Worm (Caenorhabditis elegans) whole organism, L2 larva: ENCODE measurements around the gene Y7A5A.6.

Source experiments
- C34F6.9 ChIP-seq: fragments of 150-350 bp; optimal IDR thresholded peaks from 2 replicates; lab custom pipeline; 2014; ENCODE audit warnings: missing biosample characterization, missing genetic modification characterization
- F13H6.1 ChIP-seq: sonication (generic microtip); optimal IDR thresholded peaks from 2 replicates; lab custom pipeline; 2016; ENCODE audit warnings: missing genetic modification characterization, missing compliant biosample characterization
- R02D3.7 ChIP-seq: fragments of 150-350 bp; optimal IDR thresholded peaks from 2 replicates; lab custom pipeline; 2014; ENCODE audit warnings: missing biosample characterization, missing genetic modification characterization
- Y55F3AM.14 ChIP-seq: fragments of 200-800 bp; sonication (Bioruptor generic); optimal IDR thresholded peaks from 2 replicates; lab custom pipeline; 2018; ENCODE audit warnings: mild to moderate bottlenecking, missing genetic modification characterization, missing compliant biosample characterization
- ZK546.5 ChIP-seq: sonication (generic microtip); optimal IDR thresholded peaks from 2 replicates; lab custom pipeline; 2017; ENCODE audit warnings: missing biosample characterization, missing genetic modification characterization
- alr-1 ChIP-seq: fragments of 150-350 bp; optimal IDR thresholded peaks from 2 replicates; lab custom pipeline; 2014; ENCODE audit warnings: missing biosample characterization, missing genetic modification characterization
- aly-2 ChIP-seq: fragments of 150-350 bp; optimal IDR thresholded peaks from 2 replicates; lab custom pipeline; 2014; ENCODE audit warnings: missing biosample characterization, missing genetic modification characterization
- ama-1 ChIP-seq: fragments of 150-350 bp; optimal IDR thresholded peaks from 2 replicates; lab custom pipeline; 2018; ENCODE audit warnings: inconsistent platforms
- blmp-1 ChIP-seq: sonication (generic microtip); optimal IDR thresholded peaks from 2 replicates; lab custom pipeline; 2017; ENCODE audit warnings: missing genetic modification characterization, mild to moderate bottlenecking, missing compliant biosample characterization, antibody characterized with exemption, moderate library complexity; ENCODE audit not compliant: insufficient read depth
- ceh-16 ChIP-seq: fragments of 150-350 bp; optimal IDR thresholded peaks from 2 replicates; lab custom pipeline; 2014; ENCODE audit warnings: missing biosample characterization, missing genetic modification characterization
- ceh-82 ChIP-seq: fragments of 150-350 bp; optimal IDR thresholded peaks from 2 replicates; lab custom pipeline; 2014; ENCODE audit warnings: missing biosample characterization, missing genetic modification characterization
- crh-2 ChIP-seq: sonication (generic microtip); optimal IDR thresholded peaks from 2 replicates; lab custom pipeline; 2017; ENCODE audit warnings: missing biosample characterization, missing genetic modification characterization
- dmd-4 ChIP-seq: sonication (generic microtip); optimal IDR thresholded peaks from 2 replicates; lab custom pipeline; 2017; ENCODE audit warnings: missing biosample characterization, missing genetic modification characterization
- egl-27 ChIP-seq: sonication (generic microtip); optimal IDR thresholded peaks from 3 replicates; lab custom pipeline; 2017; ENCODE audit warnings: missing biosample characterization, missing genetic modification reagents, missing genetic modification characterization
- elt-1 ChIP-seq: fragments of 150-350 bp; optimal IDR thresholded peaks from 2 replicates; lab custom pipeline; 2014; ENCODE audit warnings: missing biosample characterization, missing genetic modification characterization
- elt-3 ChIP-seq: sonication (generic microtip); optimal IDR thresholded peaks from 2 replicates; lab custom pipeline; 2017; ENCODE audit warnings: missing biosample characterization, missing genetic modification characterization
- fos-1 ChIP-seq: fragments of 150-350 bp; optimal IDR thresholded peaks from 2 replicates; lab custom pipeline; 2014; ENCODE audit warnings: missing biosample characterization, missing genetic modification characterization
- gmeb-1 ChIP-seq: fragments of 150-350 bp; optimal IDR thresholded peaks from 2 replicates; lab custom pipeline; 2014; ENCODE audit warnings: missing biosample characterization, missing genetic modification characterization
- lin-11 ChIP-seq: fragments of 150-350 bp; sonication (generic microtip); optimal IDR thresholded peaks from 2 replicates; lab custom pipeline; 2014; ENCODE audit warnings: missing biosample characterization, missing genetic modification characterization, inconsistent platforms, mixed read lengths
- lin-13 ChIP-seq: fragments of 150-350 bp; optimal IDR thresholded peaks from 2 replicates; lab custom pipeline; 2014; ENCODE audit warnings: missing biosample characterization, missing genetic modification reagents, missing genetic modification characterization
- lin-39 ChIP-seq: fragments of 150-350 bp; optimal IDR thresholded peaks from 2 replicates; lab custom pipeline; 2014; ENCODE audit warnings: missing biosample characterization, missing genetic modification reagents, missing genetic modification characterization
- lsy-2 ChIP-seq, 2 experiments: fragments of 150-350 bp in 1 of 2; sonication (generic microtip) in 1 of 2; optimal IDR thresholded peaks; 2 replicates each; lab custom pipeline; 2014 to 2017; ENCODE audit warnings: missing biosample characterization in 2 of 2, missing genetic modification characterization in 2 of 2
- mab-5 ChIP-seq: fragments of 150-350 bp; optimal IDR thresholded peaks from 2 replicates; lab custom pipeline; 2014; ENCODE audit warnings: missing biosample characterization, missing genetic modification characterization
- mbf-1 ChIP-seq: sonication (generic microtip); optimal IDR thresholded peaks from 2 replicates; lab custom pipeline; 2017; ENCODE audit warnings: missing biosample characterization, missing genetic modification characterization
- mdl-1 ChIP-seq, 2 experiments: fragments of 150-350 bp in 1 of 2; sonication (generic microtip) in 1 of 2; optimal IDR thresholded peaks; 2 replicates each; lab custom pipeline; 2017; ENCODE audit warnings: missing biosample characterization in 2 of 2, missing genetic modification characterization in 2 of 2
- nhr-10 ChIP-seq: sonication (generic microtip); optimal IDR thresholded peaks from 2 replicates; lab custom pipeline; 2017; ENCODE audit warnings: missing biosample characterization, missing genetic modification characterization
- nhr-11 ChIP-seq: fragments of 150-350 bp; optimal IDR thresholded peaks from 2 replicates; lab custom pipeline; 2014; ENCODE audit warnings: missing biosample characterization, missing genetic modification characterization
- nhr-12 ChIP-seq: fragments of 150-350 bp; optimal IDR thresholded peaks from 2 replicates; lab custom pipeline; 2014; ENCODE audit warnings: missing biosample characterization, missing genetic modification characterization
- nhr-129 ChIP-seq: fragments of 150-350 bp; optimal IDR thresholded peaks from 2 replicates; lab custom pipeline; 2014; ENCODE audit warnings: missing biosample characterization, missing genetic modification characterization
- nhr-21 ChIP-seq: fragments of 150-350 bp; optimal IDR thresholded peaks from 2 replicates; lab custom pipeline; 2014; ENCODE audit warnings: missing biosample characterization, missing genetic modification characterization
- nhr-23 ChIP-seq: fragments of 150-350 bp; optimal IDR thresholded peaks from 2 replicates; lab custom pipeline; 2014; ENCODE audit warnings: missing biosample characterization, missing genetic modification reagents, missing genetic modification characterization
- nhr-237 ChIP-seq: fragments of 150-350 bp; optimal IDR thresholded peaks from 2 replicates; lab custom pipeline; 2014; ENCODE audit warnings: missing biosample characterization, missing genetic modification characterization
- nhr-25 ChIP-seq: fragments of 150-350 bp; sonication (generic microtip); optimal IDR thresholded peaks from 3 replicates; lab custom pipeline; 2014; ENCODE audit warnings: missing biosample characterization, missing genetic modification characterization
- nhr-6 ChIP-seq: fragments of 150-350 bp; optimal IDR thresholded peaks from 2 replicates; lab custom pipeline; 2014; ENCODE audit warnings: missing biosample characterization, missing genetic modification characterization
- nhr-77 ChIP-seq: fragments of 150-350 bp; optimal IDR thresholded peaks from 2 replicates; lab custom pipeline; 2014; ENCODE audit warnings: missing biosample characterization, missing genetic modification characterization
- peb-1 ChIP-seq: fragments of 150-350 bp; optimal IDR thresholded peaks from 2 replicates; lab custom pipeline; 2014; ENCODE audit warnings: missing biosample characterization, missing genetic modification characterization
- sem-4 ChIP-seq: fragments of 150-350 bp; optimal IDR thresholded peaks from 2 replicates; lab custom pipeline; 2014; ENCODE audit warnings: missing biosample characterization, missing genetic modification reagents, missing genetic modification characterization
- skn-1 ChIP-seq: sonication (generic microtip); optimal IDR thresholded peaks from 2 replicates; lab custom pipeline; 2017; ENCODE audit warnings: missing biosample characterization, missing genetic modification characterization
- sma-3 ChIP-seq: sonication (generic microtip); optimal IDR thresholded peaks from 2 replicates; lab custom pipeline; 2016; ENCODE audit warnings: missing genetic modification reagents, missing genetic modification characterization, missing compliant biosample characterization
- sma-9 ChIP-seq, 2 experiments: fragments of 150-350 bp in 1 of 2; sonication (generic microtip) in 1 of 2; optimal IDR thresholded peaks; 2 replicates each; lab custom pipeline; 2014 to 2016; ENCODE audit warnings: missing genetic modification characterization in 2 of 2, mild to moderate bottlenecking in 1 of 2, missing biosample characterization in 1 of 2, missing compliant biosample characterization in 1 of 2, missing genetic modification reagents in 1 of 2, moderate library complexity in 1 of 2
- snpc-4 ChIP-seq: fragments of 150-350 bp; optimal IDR thresholded peaks from 2 replicates; lab custom pipeline; 2014; ENCODE audit warnings: missing biosample characterization, missing genetic modification characterization
- unc-39 ChIP-seq: fragments of 150-350 bp; optimal IDR thresholded peaks from 2 replicates; lab custom pipeline; 2014; ENCODE audit warnings: missing biosample characterization, missing genetic modification characterization
- unc-55 ChIP-seq: fragments of 150-350 bp; sonication (generic microtip); optimal IDR thresholded peaks from 3 replicates; lab custom pipeline; 2014; ENCODE audit warnings: missing biosample characterization, missing genetic modification reagents, missing genetic modification characterization
- unc-62 ChIP-seq: fragments of 150-350 bp; optimal IDR thresholded peaks from 2 replicates; lab custom pipeline; 2014; ENCODE audit warnings: missing biosample characterization, missing genetic modification reagents, missing genetic modification characterization
- zag-1 ChIP-seq: fragments of 150-350 bp; optimal IDR thresholded peaks from 2 replicates; lab custom pipeline; 2014; ENCODE audit warnings: missing biosample characterization, missing genetic modification characterization
- ztf-1 ChIP-seq: fragments of 200-800 bp; sonication (Bioruptor generic); conservative IDR thresholded peaks from 2 replicates; pipeline ENCODE4 v1.3.6; 2022; ENCODE audit warnings: missing genetic modification characterization, missing compliant biosample characterization
- ztf-11 ChIP-seq: sonication (generic microtip); optimal IDR thresholded peaks from 2 replicates; lab custom pipeline; 2017; ENCODE audit warnings: missing biosample characterization, missing genetic modification characterization
- ztf-4 ChIP-seq: fragments of 150-350 bp; optimal IDR thresholded peaks from 2 replicates; lab custom pipeline; 2014; ENCODE audit warnings: missing biosample characterization, missing genetic modification characterization

Gene Y7A5A.6

DNA sequence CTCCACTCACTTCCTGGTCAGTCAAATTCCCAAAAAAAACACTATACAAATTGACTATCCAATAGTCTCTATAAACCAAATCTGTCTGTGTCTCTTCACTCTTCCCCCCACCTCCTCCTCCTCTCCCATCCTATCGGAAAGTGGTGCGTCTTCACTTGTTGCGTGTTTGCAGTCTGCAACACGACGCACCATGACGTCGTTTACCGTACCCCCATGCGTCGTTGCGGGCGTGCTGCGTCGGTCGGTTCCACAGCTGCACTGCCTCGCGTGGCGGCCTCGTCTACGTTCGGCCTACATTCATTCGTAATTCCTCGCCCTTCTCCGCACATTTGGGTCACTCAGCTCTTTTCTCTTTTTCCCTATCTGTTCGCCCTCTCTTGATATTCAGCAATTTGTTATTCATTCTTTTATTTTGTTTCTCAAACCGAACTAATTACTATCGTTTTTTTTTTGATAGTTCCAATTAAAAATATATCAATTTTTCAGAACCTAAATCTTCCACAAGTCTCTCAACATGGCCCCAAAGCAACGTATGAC lies 41.7 kb upstream of the Y7A5A.6 start, which contains the start of gene serp-1.1:
Gene serp-1.1, plus strand, starts transcription at position 487 of the 537 bp plus-strand sequence.
- TF ChIP-seq ama-1 (lab: Kevin White, UChicago) (no peak), crh-2 (tag; lab: Kevin White, UChicago) (peak; percentile 100), unc-55 (GFP tag; lab: Kevin White, UChicago) (peak; percentile 98), lin-39 (tag; lab: Kevin White, UChicago) (peak; percentile 61), nhr-129 (peak; percentile 99), lin-11 (tag; lab: Kevin White, UChicago) (peak; percentile 93), nhr-6 (tag; lab: Kevin White, UChicago) (peak; percentile 95), nhr-21 (tag; lab: Kevin White, UChicago) (peak; percentile 99), lsy-2 (tag; optimal IDR thresholded peaks at IDR 0.05; lab: Kevin White, UChicago) (peak; percentile 99 to 100), ztf-11 (peak; percentile 53), C34F6.9 (tag; lab: Kevin White, UChicago) (peak; percentile 94), ceh-82 (tag; lab: Kevin White, UChicago) (peak; percentile 93), ZK546.5 (peak; percentile 62), snpc-4 (peak; percentile 91), mab-5 (tag; lab: Kevin White, UChicago) (peak; percentile 90), zag-1 (tag; lab: Kevin White, UChicago) (peak; percentile 99), elt-3 (tag; lab: Kevin White, UChicago) (no peak), egl-27 (tag; lab: Kevin White, UChicago) (peak; percentile 98), Y55F3AM.14 (peak; percentile 98), ceh-16 (tag; lab: Kevin White, UChicago) (peak; percentile 98), blmp-1 (tag; lab: Kevin White, UChicago) (peak; percentile 82), R02D3.7 (tag; lab: Kevin White, UChicago) (peak; percentile 73), skn-1 (tag; lab: Kevin White, UChicago) (peak; percentile 64), nhr-11 (peak; percentile 3), nhr-10 (tag; lab: Kevin White, UChicago) (peak; percentile 89), nhr-77 (tag; lab: Kevin White, UChicago) (peak; percentile 91), ztf-1 (GFP tag; lab: Robert Waterston, UW) (no peak), elt-1 (tag; lab: Kevin White, UChicago) (no peak), lin-13 (GFP tag; lab: Kevin White, UChicago) (peak; percentile 98), sma-3 (GFP tag; lab: Kevin White, UChicago) (peak; percentile 99), nhr-12 (no peak), alr-1 (tag; lab: Kevin White, UChicago) (no peak), mdl-1 (tag; optimal IDR thresholded peaks at IDR 0.05; lab: Kevin White, UChicago) (peak; percentile 96 to 97), sma-9 (GFP tag; optimal IDR thresholded peaks at IDR 0.05; lab: Kevin White, UChicago) (peak; percentile 99), sma-9 (tag; optimal IDR thresholded peaks at IDR 0.05; lab: Kevin White, UChicago) (peak; percentile 63), unc-62 (GFP tag; lab: Kevin White, UChicago) (peak; percentile 71), nhr-237 (tag; lab: Kevin White, UChicago) (peak; percentile 78), sem-4 (peak; percentile 99), aly-2 (no peak), unc-39 (peak; percentile 78), mbf-1 (tag; lab: Kevin White, UChicago) (peak; percentile 13), F13H6.1 (tag; lab: Kevin White, UChicago) (peak; percentile 99), ztf-4 (tag; lab: Kevin White, UChicago) (peak; percentile 95), nhr-25 (tag; lab: Kevin White, UChicago) (peak; percentile 98), gmeb-1 (tag; lab: Kevin White, UChicago) (peak; percentile 90), peb-1 (tag; lab: Kevin White, UChicago) (peak; percentile 65), nhr-23 (tag; lab: Kevin White, UChicago) (no peak), dmd-4 (no peak), fos-1 (peak; percentile 99)
